Fruit fly (Drosophila melanogaster): ENCODE results near the gene LManVI.

DNA sequence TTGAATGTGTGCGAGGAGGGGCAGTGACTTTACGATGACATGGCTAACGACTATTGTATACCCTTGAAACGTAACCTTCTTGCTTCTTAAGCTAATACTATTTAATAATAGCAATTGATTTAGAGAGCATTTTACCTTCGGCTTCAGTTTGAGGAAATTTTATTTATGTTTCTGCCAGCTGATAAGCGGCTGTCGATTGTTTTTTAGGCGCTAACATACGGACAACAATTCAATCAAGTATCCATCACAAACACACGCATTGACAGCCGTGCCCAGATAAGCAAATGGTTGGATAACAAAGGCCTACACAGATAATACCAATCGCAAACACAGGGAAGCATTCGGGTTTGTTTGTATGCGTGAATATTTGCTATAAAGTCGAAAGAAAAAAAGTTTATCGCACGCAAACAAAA is 42.8 kb downstream of the LManVI start:
- TF ChIP-seq Dip3 (GFP tag; optimal IDR thresholded peaks at IDR 0.05) (peak; percentile 38), CG2129 (GFP tag; IDR thresholded peaks at IDR 0.05; ENCODE audit: partially characterized antibody) (no peak), CG15073 (GFP tag; optimal IDR thresholded peaks at IDR 0.05) (no peak), Eip74EF (GFP tag; optimal IDR thresholded peaks at IDR 0.05) (no peak), H2.0 (GFP tag; IDR thresholded peaks at IDR 0.05) (peak; percentile 52; the same call in 1 of the 2 replicates), MESR4 (GFP tag; optimal IDR thresholded peaks at IDR 0.05) (no peak), HHEX (GFP tag; optimal IDR thresholded peaks at IDR 0.05) (peak; percentile 2), ac (GFP tag; optimal IDR thresholded peaks at IDR 0.05) (no peak), CG11723 (GFP tag; optimal IDR thresholded peaks at IDR 0.05) (no peak), Camta (GFP tag; optimal IDR thresholded peaks at IDR 0.05) (no peak), CG15011 (GFP tag; optimal IDR thresholded peaks at IDR 0.05) (peak; percentile 9)

Measured in whole organism, embryonic.